Fruit fly (Drosophila melanogaster) whole organism, prepupa: ENCODE results near the gene CG17834.

Experiments
- CG10669 ChIP-seq: fragments of 200-800 bp; sonication (Bioruptor generic); optimal IDR thresholded peaks from 3 replicates; lab custom pipeline; 2018; ENCODE audit warnings: missing biosample characterization, mild to moderate bottlenecking, missing genetic modification characterization, moderate library complexity
- CG11762 ChIP-seq: fragments of 200-800 bp; sonication (Bioruptor generic); optimal IDR thresholded peaks from 3 replicates; lab custom pipeline; 2016; ENCODE audit warnings: missing biosample characterization, missing genetic modification characterization; ENCODE audit not compliant: insufficient read depth
- CG15336 ChIP-seq: fragments of 200-800 bp; sonication (Bioruptor generic); IDR thresholded peaks from 2 replicates; pipeline ENCODE4 v1.3.6; 2022; ENCODE audit warnings: missing biosample characterization, missing genetic modification characterization
- CG1621 ChIP-seq: fragments of 200-800 bp; sonication (Bioruptor generic); optimal IDR thresholded peaks from 3 replicates; lab custom pipeline; 2018; ENCODE audit warnings: missing biosample characterization, mild to moderate bottlenecking, missing genetic modification characterization
- CG16779 ChIP-seq: fragments of 200-800 bp; sonication (Bioruptor generic); optimal IDR thresholded peaks from 3 replicates; lab custom pipeline; 2017; ENCODE audit warnings: missing biosample characterization, mild to moderate bottlenecking, missing genetic modification characterization
- CG31627 ChIP-seq: fragments of 200-800 bp; sonication (Bioruptor generic); optimal IDR thresholded peaks from 3 replicates; lab custom pipeline; 2016; ENCODE audit warnings: missing biosample characterization, missing genetic modification characterization
- CG32006 ChIP-seq: fragments of 200-800 bp; sonication (Bioruptor generic); optimal IDR thresholded peaks from 3 replicates; lab custom pipeline; 2017; ENCODE audit warnings: missing biosample characterization, mild to moderate bottlenecking, missing genetic modification characterization
- CG34406 ChIP-seq: fragments of 200-800 bp; sonication (Bioruptor generic); optimal IDR thresholded peaks from 3 replicates; lab custom pipeline; 2016; ENCODE audit warnings: missing biosample characterization, missing genetic modification characterization
- CG4318 ChIP-seq: fragments of 200-800 bp; sonication (Bioruptor generic); optimal IDR thresholded peaks from 3 replicates; lab custom pipeline; 2017; ENCODE audit warnings: missing biosample characterization, mild to moderate bottlenecking, missing genetic modification characterization
- CG6792 ChIP-seq: fragments of 200-800 bp; sonication (Bioruptor generic); optimal IDR thresholded peaks from 3 replicates; lab custom pipeline; 2016; ENCODE audit warnings: missing biosample characterization, missing genetic modification characterization
- CG6808 ChIP-seq: fragments of 200-800 bp; sonication (Bioruptor generic); optimal IDR thresholded peaks from 3 replicates; lab custom pipeline; 2017; ENCODE audit warnings: missing biosample characterization, missing genetic modification characterization, mild to moderate bottlenecking, moderate library complexity, missing genetic modification reagents
- CG6854 ChIP-seq: fragments of 200-800 bp; sonication (Bioruptor generic); optimal IDR thresholded peaks from 2 replicates; lab custom pipeline; 2017; ENCODE audit warnings: missing biosample characterization, mild to moderate bottlenecking, missing genetic modification characterization
- CG7368 ChIP-seq: fragments of 200-800 bp; sonication (Bioruptor generic); optimal IDR thresholded peaks from 3 replicates; lab custom pipeline; 2016; ENCODE audit warnings: missing biosample characterization, missing genetic modification characterization
- CG8119 ChIP-seq: fragments of 200-800 bp; sonication (Bioruptor generic); IDR thresholded peaks from 3 replicates; pipeline ENCODE4 v1.3.6; 2022; ENCODE audit warnings: missing biosample characterization, missing genetic modification characterization
- CG8632 ChIP-seq: fragments of 200-800 bp; sonication (Bioruptor generic); optimal IDR thresholded peaks from 3 replicates; lab custom pipeline; 2016; ENCODE audit warnings: missing biosample characterization, missing genetic modification characterization
- Eip75B ChIP-seq: fragments of 200-800 bp; sonication (Bioruptor generic); optimal IDR thresholded peaks from 3 replicates; lab custom pipeline; 2016; ENCODE audit warnings: missing biosample characterization, missing genetic modification characterization
- Eip78C ChIP-seq: fragments of 200-800 bp; sonication (Bioruptor generic); peaks from one replicate; lab custom pipeline; 2016; ENCODE audit warnings: missing biosample characterization, missing genetic modification characterization
- Eip93F ChIP-seq: fragments of 200-800 bp; sonication (Bioruptor generic); optimal IDR thresholded peaks from 2 replicates; lab custom pipeline; 2016; ENCODE audit warnings: missing biosample characterization, mild to moderate bottlenecking, missing genetic modification characterization
- Ets21C ChIP-seq: fragments of 200-800 bp; sonication (Bioruptor generic); optimal IDR thresholded peaks from 3 replicates; lab custom pipeline; 2016; ENCODE audit warnings: missing biosample characterization, missing genetic modification characterization
- Ets96B ChIP-seq: fragments of 200-800 bp; optimal IDR thresholded peaks from 2 replicates; lab custom pipeline; 2019; ENCODE audit warnings: missing biosample characterization, mild to moderate bottlenecking, missing genetic modification characterization, moderate library complexity
- Hr38 ChIP-seq: sonication (Bioruptor generic); optimal IDR thresholded peaks from 2 replicates; lab custom pipeline; 2016; ENCODE audit warnings: missing biosample characterization, missing genetic modification characterization
- Hr39 ChIP-seq: fragments of 200-800 bp; sonication (Bioruptor generic); optimal IDR thresholded peaks from 2 replicates; lab custom pipeline; 2016; ENCODE audit warnings: missing biosample characterization, missing genetic modification characterization
- Hr4 ChIP-seq: fragments of 200-800 bp; sonication (Bioruptor generic); optimal IDR thresholded peaks from 3 replicates; lab custom pipeline; 2016; ENCODE audit warnings: missing biosample characterization, missing genetic modification characterization
- Lpt ChIP-seq: fragments of 200-800 bp; sonication (Bioruptor generic); optimal IDR thresholded peaks from 3 replicates; lab custom pipeline; 2016; ENCODE audit warnings: missing biosample characterization, missing genetic modification characterization
- Met ChIP-seq: fragments of 200-800 bp; sonication (Bioruptor generic); optimal IDR thresholded peaks from 3 replicates; lab custom pipeline; 2016; ENCODE audit warnings: missing biosample characterization, missing genetic modification characterization
- OdsH ChIP-seq: fragments of 200-800 bp; sonication (Bioruptor generic); optimal IDR thresholded peaks from 3 replicates; lab custom pipeline; 2016; ENCODE audit warnings: missing biosample characterization, missing genetic modification characterization
- Smox ChIP-seq: fragments of 200-800 bp; sonication (Bioruptor generic); optimal IDR thresholded peaks from 3 replicates; lab custom pipeline; 2016; ENCODE audit warnings: missing biosample characterization, missing genetic modification characterization
- Sox102F ChIP-seq: fragments of 200-800 bp; sonication (Bioruptor generic); optimal IDR thresholded peaks from 2 replicates; lab custom pipeline; 2016; ENCODE audit warnings: missing biosample characterization, mild to moderate bottlenecking, missing genetic modification characterization
- Sox14 ChIP-seq: fragments of 200-800 bp; sonication (Bioruptor generic); optimal IDR thresholded peaks from 3 replicates; lab custom pipeline; 2016; ENCODE audit warnings: missing biosample characterization, missing genetic modification characterization
- achi ChIP-seq: fragments of 200-800 bp; sonication (Bioruptor generic); optimal IDR thresholded peaks from 3 replicates; lab custom pipeline; 2016; ENCODE audit warnings: missing biosample characterization, missing genetic modification characterization
- acj6 ChIP-seq: fragments of 200-800 bp; sonication (Bioruptor generic); optimal IDR thresholded peaks from 3 replicates; lab custom pipeline; 2016; ENCODE audit warnings: missing biosample characterization, missing genetic modification characterization
- cyc ChIP-seq: fragments of 200-800 bp; sonication (Bioruptor generic); optimal IDR thresholded peaks from 3 replicates; lab custom pipeline; 2016; ENCODE audit warnings: missing biosample characterization, missing genetic modification characterization
- dac ChIP-seq: fragments of 200-800 bp; sonication (Bioruptor generic); optimal IDR thresholded peaks from 2 replicates; lab custom pipeline; 2017; ENCODE audit warnings: missing biosample characterization, mild to moderate bottlenecking, missing genetic modification characterization
- esn ChIP-seq: fragments of 200-800 bp; sonication (Bioruptor generic); optimal IDR thresholded peaks from 2 replicates; lab custom pipeline; 2016; ENCODE audit warnings: missing biosample characterization, mild to moderate bottlenecking, missing genetic modification characterization, moderate library complexity
- fd85E ChIP-seq: fragments of 200-800 bp; sonication (Bioruptor generic); optimal IDR thresholded peaks from 3 replicates; lab custom pipeline; 2016; ENCODE audit warnings: missing biosample characterization, missing genetic modification characterization
- lz ChIP-seq: fragments of 200-800 bp; sonication (Bioruptor generic); optimal IDR thresholded peaks from 3 replicates; lab custom pipeline; 2016; ENCODE audit warnings: missing biosample characterization, missing genetic modification characterization
- spab ChIP-seq: fragments of 200-800 bp; sonication (Bioruptor generic); optimal IDR thresholded peaks from 2 replicates; lab custom pipeline; 2017; ENCODE audit warnings: missing biosample characterization, mild to moderate bottlenecking, missing genetic modification characterization, missing genetic modification reagents
- ss ChIP-seq, 2 experiments: fragments of 200-800 bp; sonication (Bioruptor generic); optimal IDR thresholded peaks; 2 replicates in 1 of 2; 3 replicates in 1 of 2; lab custom pipeline; 2017 to 2018; ENCODE audit warnings: mild to moderate bottlenecking in 2 of 2, missing biosample characterization in 2 of 2, missing genetic modification characterization in 2 of 2, moderate library complexity in 1 of 2
- svp ChIP-seq: fragments of 200-800 bp; sonication (Bioruptor generic); peaks from one replicate; lab custom pipeline; 2016; ENCODE audit warnings: missing biosample characterization, missing genetic modification characterization
- topi ChIP-seq: fragments of 200-800 bp; sonication (Bioruptor generic); optimal IDR thresholded peaks from 3 replicates; lab custom pipeline; 2016; ENCODE audit warnings: missing biosample characterization, missing genetic modification characterization
- vri ChIP-seq: fragments of 200-800 bp; sonication (Bioruptor generic); optimal IDR thresholded peaks from 3 replicates; lab custom pipeline; 2016; ENCODE audit warnings: missing biosample characterization, mild to moderate bottlenecking, missing genetic modification characterization

The CG17834 gene

DNA sequence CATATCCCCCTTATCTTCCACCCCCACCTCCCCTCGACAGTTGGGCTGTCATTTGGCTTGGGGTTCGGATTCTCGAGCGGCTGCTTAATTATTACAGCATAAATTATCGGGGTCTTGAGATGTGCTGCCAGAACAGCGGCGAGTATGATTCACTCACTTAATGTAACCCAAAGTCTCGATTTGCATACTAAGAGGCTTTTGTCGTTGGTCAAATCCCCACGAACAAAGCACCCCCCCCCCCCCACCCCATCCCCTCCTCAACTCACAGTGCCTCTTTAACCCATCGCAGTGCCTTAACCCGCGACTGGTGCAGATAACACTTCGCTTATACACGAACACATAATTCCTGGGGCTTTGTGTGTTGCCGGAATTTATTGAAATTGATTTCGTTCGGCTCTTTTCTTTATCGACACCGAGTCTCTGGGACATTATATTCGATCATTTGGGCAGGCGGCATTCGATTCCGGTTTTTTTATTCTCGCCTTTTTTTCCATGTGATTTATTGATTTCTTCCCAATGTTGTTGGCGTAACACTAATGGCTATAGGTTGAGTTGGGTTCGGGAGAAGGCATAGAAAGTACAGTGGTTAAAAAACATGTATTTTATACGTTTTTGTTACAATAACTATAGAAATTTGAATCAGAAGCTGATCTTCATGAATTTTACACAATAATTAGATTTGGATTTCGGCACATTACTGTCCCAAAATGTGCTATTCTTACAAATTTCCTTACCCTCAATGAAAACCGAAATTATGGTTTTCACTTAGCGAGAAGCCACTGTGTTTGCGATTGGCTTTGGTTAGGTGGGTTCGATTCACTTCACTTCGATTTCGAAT lies 25.1 kb downstream of the CG17834 start:
- TF ChIP-seq Sox14 (GFP tag; lab: Kevin White, UChicago) (no peak), CG32006 (GFP tag; lab: Kevin White, UChicago) (peak; percentile 10), Hr39 (GFP tag; lab: Kevin White, UChicago) (peak; percentile 42), Hr4 (GFP tag; lab: Kevin White, UChicago) (peak; percentile 27), Lpt (GFP tag; lab: Kevin White, UChicago) (no peak), esn (GFP tag; lab: Kevin White, UChicago) (peak; percentile 58), CG31627 (GFP tag; lab: Kevin White, UChicago) (peak; percentile 53), CG11762 (no peak), topi (GFP tag; lab: Kevin White, UChicago) (peak; percentile 48), Hr38 (GFP tag; lab: Kevin White, UChicago) (no peak), Eip93F (GFP tag; lab: Kevin White, UChicago) (no peak), lz (GFP tag; lab: Kevin White, UChicago) (peak; percentile 45), CG34406 (GFP tag; lab: Kevin White, UChicago) (no peak), Eip78C (GFP tag; lab: Kevin White, UChicago) (peak; percentile 53), svp (GFP tag; lab: Kevin White, UChicago) (peak; percentile 68), Met (GFP tag; lab: Kevin White, UChicago) (peak; percentile 59), Smox (peak; percentile 28), Sox102F (GFP tag; lab: Kevin White, UChicago) (peak; percentile 25), cyc (peak; percentile 1), vri (peak; percentile 76)

- TF ChIP-seq Ets96B (tag; lab: Kevin White, UChicago) (no peak), acj6 (no peak), Hr38 (GFP tag; lab: Kevin White, UChicago) (no peak), Sox102F (GFP tag; lab: Kevin White, UChicago) (no peak), CG7368 (GFP tag; lab: Kevin White, UChicago) (no peak), CG15336 (GFP tag; lab: Robert Waterston, UW) (no peak), CG32006 (GFP tag; lab: Kevin White, UChicago) (no peak), spab (GFP tag; lab: Kevin White, UChicago) (no peak), ss (GFP tag; optimal IDR thresholded peaks at IDR 0.05; lab: Kevin White, UChicago) (no peak), fd85E (GFP tag; lab: Kevin White, UChicago) (no peak), CG8119 (GFP tag; lab: Robert Waterston, UW) (no peak), achi (GFP tag; lab: Kevin White, UChicago) (no peak), CG34406 (GFP tag; lab: Kevin White, UChicago) (no peak), CG31627 (GFP tag; lab: Kevin White, UChicago) (no peak), CG6808 (GFP tag; lab: Kevin White, UChicago) (no peak), Lpt (GFP tag; lab: Kevin White, UChicago) (no peak), CG6854 (GFP tag; lab: Kevin White, UChicago) (no peak)
These were observed 27.3 kb downstream of the CG17834 start for dm6 chr2L:8556207-8556606.

- no peak for TF ChIP-seq Sox14 (GFP tag; lab: Kevin White, UChicago)
- peak; percentile 89 for TF ChIP-seq svp (GFP tag; lab: Kevin White, UChicago)
These were observed 41.6 kb downstream of the CG17834 start for dm6 chr2L:8570408-8571072.

DNA sequence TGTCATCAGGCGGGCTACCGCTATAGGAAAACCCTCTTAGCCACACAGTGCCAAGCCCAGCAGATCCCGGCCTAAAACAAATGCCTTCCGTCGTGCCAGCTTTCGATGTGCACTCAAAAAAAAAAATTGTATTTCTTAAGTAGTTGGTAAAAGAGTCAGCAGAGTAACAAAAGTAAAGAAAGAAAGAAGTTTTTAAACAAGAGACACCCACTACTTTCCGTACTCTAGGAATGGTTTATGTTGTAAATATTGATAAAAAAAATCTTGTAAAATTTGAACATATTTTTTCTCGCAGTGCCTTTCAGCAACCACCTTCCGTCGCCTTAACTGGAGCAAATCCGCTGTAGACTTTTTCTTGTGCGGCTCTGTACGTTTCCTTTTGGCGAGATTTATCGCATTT lies 44.0 kb downstream of the CG17834 start:
- TF ChIP-seq CG6792 (GFP tag; lab: Kevin White, UChicago): peak; percentile 61
- peak; percentile 68 for TF ChIP-seq Eip75B (GFP tag; lab: Kevin White, UChicago)
- peak; percentile 68 for TF ChIP-seq achi (GFP tag; lab: Kevin White, UChicago)
- peak; percentile 61 for TF ChIP-seq OdsH (GFP tag; lab: Kevin White, UChicago)
- TF ChIP-seq Lpt (GFP tag; lab: Kevin White, UChicago): peak; percentile 11
- TF ChIP-seq CG10669 (GFP tag; lab: Kevin White, UChicago): peak; percentile 56
- peak; percentile 64 for TF ChIP-seq Sox102F (GFP tag; lab: Kevin White, UChicago)
- TF ChIP-seq lz (GFP tag; lab: Kevin White, UChicago): peak; percentile 59
- peak; percentile 50 for TF ChIP-seq CG34406 (GFP tag; lab: Kevin White, UChicago)
- TF ChIP-seq CG1621 (tag; lab: Kevin White, UChicago): peak; percentile 52
- TF ChIP-seq CG7368 (GFP tag; lab: Kevin White, UChicago): peak; percentile 29
- TF ChIP-seq Ets96B (tag; lab: Kevin White, UChicago): peak; percentile 72
- TF ChIP-seq dac (GFP tag; lab: Kevin White, UChicago): no peak
- no peak for TF ChIP-seq CG16779 (tag; lab: Kevin White, UChicago)
- TF ChIP-seq CG4318 (GFP tag; lab: Kevin White, UChicago): no peak
- peak; percentile 71 for TF ChIP-seq esn (GFP tag; lab: Kevin White, UChicago)
- peak; percentile 70 for TF ChIP-seq acj6
- peak; percentile 62 for TF ChIP-seq CG8632 (GFP tag; lab: Kevin White, UChicago)
- TF ChIP-seq svp (GFP tag; lab: Kevin White, UChicago): peak; percentile 70
- TF ChIP-seq Sox14 (GFP tag; lab: Kevin White, UChicago): peak; percentile 41
- TF ChIP-seq Ets21C: peak; percentile 20
